Worm (Caenorhabditis elegans) whole organism, L1 larva: ENCODE data around the gene C08E8.1.

Source experiments
- Y116A8C.19 ChIP-seq: sonication (generic microtip); optimal IDR thresholded peaks from 2 replicates; lab custom pipeline; 2016; ENCODE audit warnings: missing compliant biosample characterization, missing genetic modification characterization, borderline replicate concordance
- alr-1 ChIP-seq: fragments of 200-800 bp; sonication (Bioruptor generic); optimal IDR thresholded peaks from 2 replicates; lab custom pipeline; 2018; ENCODE audit warnings: borderline replicate concordance, mild to moderate bottlenecking, missing genetic modification characterization, missing compliant biosample characterization
- ama-1 ChIP-seq: fragments of 150-350 bp; optimal IDR thresholded peaks from 2 replicates; lab custom pipeline; 2014
- ceh-82 ChIP-seq, 3 experiments: fragments of 150-350 bp in 1 of 3; sonication (generic microtip) in 2 of 3; optimal IDR thresholded peaks; 2 replicates each; lab custom pipeline; 2014 to 2017; ENCODE audit warnings: missing biosample characterization in 3 of 3, missing genetic modification characterization in 3 of 3
- efl-1 ChIP-seq, 4 experiments: fragments of 150-350 bp; optimal IDR thresholded peaks in 3 of 4; peaks in 1 of 4; 1 replicate in 1 of 4; 2 replicates in 3 of 4; lab custom pipeline; 2014; ENCODE audit warnings: missing biosample characterization in 2 of 4, missing genetic modification characterization in 2 of 4, missing genetic modification reagents in 2 of 4
- fos-1 ChIP-seq: fragments of 150-350 bp; optimal IDR thresholded peaks from 2 replicates; lab custom pipeline; 2014; ENCODE audit warnings: missing biosample characterization, missing genetic modification characterization
- nhr-12 ChIP-seq: sonication (generic microtip); optimal IDR thresholded peaks from 2 replicates; lab custom pipeline; 2017; ENCODE audit warnings: missing biosample characterization, missing genetic modification characterization
- nhr-77 ChIP-seq: fragments of 150-350 bp; optimal IDR thresholded peaks from 2 replicates; lab custom pipeline; 2014; ENCODE audit warnings: missing biosample characterization, missing genetic modification characterization
- pqm-1 ChIP-seq: sonication (generic microtip); optimal IDR thresholded peaks from 3 replicates; lab custom pipeline; 2017; ENCODE audit warnings: missing biosample characterization, missing genetic modification characterization
- unc-86 ChIP-seq: sonication (generic microtip); optimal IDR thresholded peaks from 2 replicates; lab custom pipeline; 2016; ENCODE audit warnings: missing genetic modification characterization, missing compliant biosample characterization

DNA sequence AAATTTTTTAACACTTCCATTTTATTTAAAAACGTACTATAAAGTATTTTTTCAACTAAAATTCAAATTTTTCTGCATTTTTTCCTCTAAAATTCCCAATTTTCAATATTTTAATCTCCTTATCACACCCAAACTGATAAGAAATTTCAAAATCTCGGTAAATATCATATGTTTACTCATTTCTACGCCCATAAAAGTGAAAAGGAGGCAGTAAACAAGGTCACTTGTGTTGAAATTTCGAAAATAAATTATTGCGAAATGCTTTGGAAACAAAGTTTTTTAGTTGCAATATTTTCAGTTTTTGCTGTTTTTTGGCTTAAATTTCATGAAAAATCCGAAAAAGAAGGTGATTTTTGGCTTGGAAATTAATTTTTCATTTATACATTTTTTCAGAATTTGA, 9.3 kb upstream of the C08E8.1 start, which contains the start of gene C08E8.4:
- no peak for TF ChIP-seq Y116A8C.19
- TF ChIP-seq ceh-82 (tag; optimal IDR thresholded peaks at IDR 0.05; lab: Kevin White, UChicago), result no peak
- TF ChIP-seq pqm-1 (tag; lab: Kevin White, UChicago), result no peak
- no peak for TF ChIP-seq unc-86
- no peak for TF ChIP-seq nhr-12
- no peak for TF ChIP-seq ama-1 (lab: Kevin White, UChicago)
- no peak for TF ChIP-seq alr-1 (tag; lab: Kevin White, UChicago)
- TF ChIP-seq efl-1 (optimal IDR thresholded peaks at IDR 0.05; lab: Kevin White, UChicago), result no peak
- no peak for TF ChIP-seq efl-1 (GFP tag; optimal IDR thresholded peaks at IDR 0.05 in 1 of 2; lab: Kevin White, UChicago)
- no peak for TF ChIP-seq nhr-77 (tag; lab: Kevin White, UChicago)
- TF ChIP-seq fos-1 (tag; lab: Kevin White, UChicago), result no peak
